Worm (Caenorhabditis elegans): ENCODE data around the gene F38H4.5.

The F38H4.5 gene

ce11 chrIV:11838657-11839056, 13.3 kb upstream of the F38H4.5 start, which contains the start of gene fbxb-3:
Gene fbxb-3 (plus strand): TSS chrIV:11838957.
- no peak for TF ChIP-seq unc-130 (GFP tag; optimal IDR thresholded peaks at IDR 0.05)
- no peak for TF ChIP-seq madf-6 (GFP tag; IDR thresholded peaks at IDR 0.05)
- no peak for TF ChIP-seq nhr-80 (tag; optimal IDR thresholded peaks at IDR 0.05)
- no peak for TF ChIP-seq F55B11.4 (tag; optimal IDR thresholded peaks at IDR 0.05; ENCODE audit: borderline replicate concordance, insufficient read depth)
- TF ChIP-seq efl-1 (GFP tag; optimal IDR thresholded peaks at IDR 0.05), result no peak
- TF ChIP-seq T26A5.8 (tag; optimal IDR thresholded peaks at IDR 0.05), result no peak
- no peak for TF ChIP-seq ztf-25 (GFP tag; IDR thresholded peaks at IDR 0.05)
- no peak for TF ChIP-seq F37B4.10 (GFP tag; IDR thresholded peaks at IDR 0.05)
- no peak for TF ChIP-seq F52B5.7 (tag; optimal IDR thresholded peaks at IDR 0.05)
- no peak for TF ChIP-seq ceh-40 (GFP tag; IDR thresholded peaks at IDR 0.05)

- TF ChIP-seq ztf-6 (GFP tag; IDR thresholded peaks at IDR 0.05) (no peak), mcd-1 (GFP tag; IDR thresholded peaks at IDR 0.05) (no peak), zim-3 (tag; optimal IDR thresholded peaks at IDR 0.05) (no peak), repo-1 (tag; optimal IDR thresholded peaks at IDR 0.05) (no peak), C06A6.2 (GFP tag; conservative IDR thresholded peaks at IDR 0.05) (no peak), hlh-26 (GFP tag; conservative IDR thresholded peaks at IDR 0.05) (no peak), B0261.1 (tag; optimal IDR thresholded peaks at IDR 0.05) (no peak), rcor-1 (GFP tag; IDR thresholded peaks at IDR 0.05) (no peak), ceh-40 (GFP tag; IDR thresholded peaks at IDR 0.05) (no peak), aptf-2 (GFP tag; conservative IDR thresholded peaks at IDR 0.05) (no peak), D2030.7 (GFP tag; IDR thresholded peaks at IDR 0.05) (no peak), attf-6 (GFP tag; IDR thresholded peaks at IDR 0.05) (no peak)
These were observed 9.9 kb upstream of the F38H4.5 start, which contains the start of gene F38H4.3 for ce11 chrIV:11842121-11842520. Gene F38H4.3 (plus strand): TSS chrIV:11842421.

- no peak for TF ChIP-seq snpc-1.1 (tag; optimal IDR thresholded peaks at IDR 0.05; ENCODE audit: insufficient read depth)
- no peak for TF ChIP-seq F23B12.7 (tag; optimal IDR thresholded peaks at IDR 0.05; ENCODE audit: insufficient read depth)
- TF ChIP-seq gei-17 (GFP tag; optimal IDR thresholded peaks at IDR 0.05), result no peak
- no peak for TF ChIP-seq ztf-6 (GFP tag; IDR thresholded peaks at IDR 0.05)
- no peak for TF ChIP-seq lag-1 (GFP tag; IDR thresholded peaks at IDR 0.05)
- no peak for TF ChIP-seq aptf-2 (GFP tag; conservative IDR thresholded peaks at IDR 0.05)
- no peak for TF ChIP-seq lsl-1 (GFP tag; optimal IDR thresholded peaks at IDR 0.05)
- TF ChIP-seq ztf-3 (GFP tag; optimal IDR thresholded peaks at IDR 0.05), result no peak
- TF ChIP-seq bed-2 (GFP tag; IDR thresholded peaks at IDR 0.05), result no peak
- TF ChIP-seq F55B11.4 (tag; optimal IDR thresholded peaks at IDR 0.05; ENCODE audit: borderline replicate concordance, insufficient read depth), result no peak
These were observed 4.1 kb upstream of the F38H4.5 start, which contains the start of the genes F38H4.6 and F38H4.4 for ce11 chrIV:11847771-11848312. Gene F38H4.6 (minus strand): TSS chrIV:11847871. Gene F38H4.4 (plus strand): TSS chrIV:11848262.

ce11 chrIV:11854777-11855176, 2.8 kb downstream of the F38H4.5 start, which contains the start of gene tag-30:
Gene tag-30 (minus strand): TSS chrIV:11855159.
- TF ChIP-seq let-607 (tag; optimal IDR thresholded peaks at IDR 0.05), result peak in 1 of 2 experiments; percentile 16
- TF ChIP-seq tlf-1 (GFP tag; optimal IDR thresholded peaks at IDR 0.05), result peak; percentile 50
- no peak for TF ChIP-seq ceh-40 (GFP tag; IDR thresholded peaks at IDR 0.05)
- peak; percentile 58 for TF ChIP-seq attf-5 (GFP tag; optimal IDR thresholded peaks at IDR 0.05)
- 0 out of 2 replicates have a peak, but pooled peaks have one; percentile 6 for TF ChIP-seq pbrm-1 (GFP tag; IDR thresholded peaks at IDR 0.05)
- no peak for TF ChIP-seq snpc-4 (GFP tag; optimal IDR thresholded peaks at IDR 0.05)
- TF ChIP-seq snpc-4 (tag; optimal IDR thresholded peaks at IDR 0.05), result peak in 2 of 4 experiments; percentile 8 to 25
- peak; percentile 45 for TF ChIP-seq ceh-27 (GFP tag; optimal IDR thresholded peaks at IDR 0.05)
- TF ChIP-seq nhr-90 (tag; optimal IDR thresholded peaks at IDR 0.05), result no peak
- TF ChIP-seq F57A8.1 (GFP tag; optimal IDR thresholded peaks at IDR 0.05), result no peak
- peak; percentile 16 for TF ChIP-seq tbp1 (GFP tag; optimal IDR thresholded peaks at IDR 0.05)
- TF ChIP-seq C06A6.2 (GFP tag; conservative IDR thresholded peaks at IDR 0.05), result no peak
- TF ChIP-seq Y53G8AR.9 (GFP tag; conservative IDR thresholded peaks at IDR 0.05), result 0 out of 2 replicates have a peak, but pooled peaks have one; percentile 45
- no peak for TF ChIP-seq Y53F4B.3 (GFP tag; IDR thresholded peaks at IDR 0.05)
- TF ChIP-seq F23B12.7 (tag; optimal IDR thresholded peaks at IDR 0.05; ENCODE audit: insufficient read depth), result peak; percentile 49
- TF ChIP-seq ama-1 (optimal IDR thresholded peaks at IDR 0.05), result no peak
- peak in 1 of 2 experiments; percentile 58 for TF ChIP-seq ama-1 (GFP tag; optimal IDR thresholded peaks at IDR 0.05)
- TF ChIP-seq nhr-80 (tag; optimal IDR thresholded peaks at IDR 0.05), result peak; percentile 37
- TF ChIP-seq B0336.3 (GFP tag; IDR thresholded peaks at IDR 0.05), result peak; percentile 30; the same call in 1 of the 2 replicates

All from whole organism, young adult.